Worm (Caenorhabditis elegans) whole organism, L1 larva: ENCODE results near the gene tmc-2.

ENCODE experiments used
- ama-1 ChIP-seq: fragments of 150-350 bp; optimal IDR thresholded peaks from 2 replicates; lab custom pipeline; 2014
- egl-27 ChIP-seq, 2 experiments: fragments of 150-350 bp in 1 of 2; sonication (generic microtip); optimal IDR thresholded peaks; 3 replicates each; lab custom pipeline; 2017 to 2018; ENCODE audit warnings: missing biosample characterization in 2 of 2, missing genetic modification characterization in 2 of 2, missing genetic modification reagents in 2 of 2
- mdl-1 ChIP-seq, 2 experiments: fragments of 150-350 bp; optimal IDR thresholded peaks; 2 replicates each; lab custom pipeline; 2014 to 2017; ENCODE audit warnings: missing biosample characterization in 2 of 2, missing genetic modification characterization in 2 of 2, inconsistent platforms in 1 of 2
- nhr-11 ChIP-seq: fragments of 150-350 bp; optimal IDR thresholded peaks from 2 replicates; lab custom pipeline; 2014; ENCODE audit warnings: missing biosample characterization, missing genetic modification characterization
- sup-37 ChIP-seq: fragments of 200-800 bp; sonication (Bioruptor generic); optimal IDR thresholded peaks from 2 replicates; lab custom pipeline; 2018; ENCODE audit warnings: mild to moderate bottlenecking, missing genetic modification characterization, missing compliant biosample characterization

- TF ChIP-seq nhr-11 (tag; lab: Kevin White, UChicago) (no peak), egl-27 (tag; optimal IDR thresholded peaks at IDR 0.05; lab: Kevin White, UChicago) (no peak), sup-37 (GFP tag; lab: Kevin White, UChicago) (no peak), mdl-1 (tag; optimal IDR thresholded peaks at IDR 0.05; lab: Kevin White, UChicago) (no peak), ama-1 (lab: Kevin White, UChicago) (no peak)
These were observed 46.5 kb downstream of the tmc-2 start, which contains the start of gene flp-20 for ce11 chrX:9349844-9350556.
